Fruit fly (Drosophila melanogaster): ENCODE measurements around the gene CG42446.

DNA sequence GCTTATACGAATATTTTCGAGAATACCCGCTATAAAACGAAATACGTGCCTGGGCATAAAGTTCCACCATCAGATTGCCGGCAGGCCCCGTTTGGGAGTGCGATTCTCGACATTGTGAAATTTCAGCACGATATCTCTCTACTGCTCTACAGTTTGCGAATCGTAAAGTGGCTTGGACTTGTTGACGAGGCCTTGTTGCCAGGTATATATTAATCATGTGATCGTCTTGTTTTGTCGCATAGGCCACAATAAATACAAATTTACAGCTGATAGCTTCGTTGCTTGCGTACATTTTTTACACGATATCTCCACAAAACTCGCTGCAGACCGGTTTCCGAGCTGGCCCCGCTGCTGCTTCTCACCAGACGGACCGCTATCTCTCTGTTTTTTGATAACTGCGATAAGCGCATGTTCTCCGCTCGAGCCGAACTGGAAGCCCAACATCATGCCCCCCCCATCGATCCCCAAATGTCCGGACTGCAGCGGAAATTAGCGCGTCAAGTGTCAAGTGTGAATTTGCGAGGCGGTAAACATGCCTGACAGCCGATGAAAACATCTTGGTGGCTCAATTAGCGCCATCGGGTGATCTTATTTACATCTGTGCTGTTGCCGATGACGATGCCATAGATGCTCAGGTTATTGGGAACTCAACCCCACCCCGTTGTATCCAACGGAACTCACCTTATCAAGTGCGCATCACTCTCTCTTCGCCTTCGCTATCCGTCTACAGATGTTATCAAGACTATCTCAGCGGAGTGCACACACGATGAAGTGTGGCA, 50.4 kb downstream of the CG42446 start:
- TF ChIP-seq h (GFP tag; optimal IDR thresholded peaks at IDR 0.05) (peak; percentile 11), Myc (optimal IDR thresholded peaks at IDR 0.05) (no peak)
